Worm (Caenorhabditis elegans): ENCODE measurements around the gene wrt-7.
"Not testable (repeated sequence)": the region's sequence is repeated elsewhere in the genome, so short reads cannot be mapped to it uniquely, and the experiment has no call there.

Gene wrt-7

ce11 chrV:15327745-15328447, 9.4 kb downstream of the wrt-7 start, which contains the start of gene ZK1037.6:
TSS of gene ZK1037.6 (minus strand) at chrV:15327795.
- TF ChIP-seq ztf-23 (GFP tag; IDR thresholded peaks at IDR 0.05) = no peak
- no peak for TF ChIP-seq flt-1 (GFP tag; IDR thresholded peaks at IDR 0.05)
- no peak for TF ChIP-seq T22C8.4 (GFP tag; IDR thresholded peaks at IDR 0.05)
- no peak for TF ChIP-seq ref-1 (GFP tag; conservative IDR thresholded peaks at IDR 0.05)
- no peak for TF ChIP-seq ztf-29 (GFP tag; IDR thresholded peaks at IDR 0.05)
- no peak for TF ChIP-seq cog-1 (tag; optimal IDR thresholded peaks at IDR 0.05)
- TF ChIP-seq tab-1 (GFP tag; IDR thresholded peaks at IDR 0.05) = no peak
- no peak for TF ChIP-seq med-1 (GFP tag; optimal IDR thresholded peaks at IDR 0.05; ENCODE audit: insufficient read depth)

- TF ChIP-seq T22C8.4 (GFP tag; IDR thresholded peaks at IDR 0.05) (no peak), flt-1 (GFP tag; IDR thresholded peaks at IDR 0.05) (no peak), ztf-23 (GFP tag; IDR thresholded peaks at IDR 0.05) (no peak), tab-1 (GFP tag; IDR thresholded peaks at IDR 0.05) (no peak), med-1 (GFP tag; optimal IDR thresholded peaks at IDR 0.05; ENCODE audit: insufficient read depth) (no peak), klf-2 (GFP tag; conservative IDR thresholded peaks at IDR 0.05) (no peak), cog-1 (tag; optimal IDR thresholded peaks at IDR 0.05) (no peak), ztf-29 (GFP tag; IDR thresholded peaks at IDR 0.05) (no peak), ref-1 (GFP tag; conservative IDR thresholded peaks at IDR 0.05) (no peak)
These were observed 13.9 kb downstream of the wrt-7 start for ce11 chrV:15323417-15323816.

- TF ChIP-seq flt-1 (GFP tag; IDR thresholded peaks at IDR 0.05); cog-1 (tag; optimal IDR thresholded peaks at IDR 0.05); klf-2 (GFP tag; conservative IDR thresholded peaks at IDR 0.05): not testable (repeated sequence)
These were observed 14.7 kb downstream of the wrt-7 start, which contains the start of gene nhr-247 for ce11 chrV:15322653-15323052. TSS of gene nhr-247 (plus strand) at chrV:15322982.

- peak; percentile 84 for TF ChIP-seq flt-1 (GFP tag; IDR thresholded peaks at IDR 0.05)
These were observed 16.5 kb downstream of the wrt-7 start for ce11 chrV:15320756-15321332.

- no peak for TF ChIP-seq flt-1 (GFP tag; IDR thresholded peaks at IDR 0.05)
- no peak for TF ChIP-seq cog-1 (tag; optimal IDR thresholded peaks at IDR 0.05)
- TF ChIP-seq tab-1 (GFP tag; IDR thresholded peaks at IDR 0.05) = no peak
- no peak for TF ChIP-seq ztf-29 (GFP tag; IDR thresholded peaks at IDR 0.05)
- TF ChIP-seq ztf-23 (GFP tag; IDR thresholded peaks at IDR 0.05) = no peak
These were observed 18.7 kb downstream of the wrt-7 start, which contains the start of gene nhr-291 for ce11 chrV:15318638-15319037. TSS of gene nhr-291 (plus strand) at chrV:15318961.

ce11 chrV:15315827-15316527, 21.3 kb downstream of the wrt-7 start, which contains the start of the genes srt-22 and nhr-246:
TSS of gene srt-22 (minus strand) at chrV:15315927.
TSS of gene nhr-246 (plus strand) at chrV:15316477.
- TF ChIP-seq ztf-23 (GFP tag; IDR thresholded peaks at IDR 0.05) (no peak), ztf-29 (GFP tag; IDR thresholded peaks at IDR 0.05) (no peak), flt-1 (GFP tag; IDR thresholded peaks at IDR 0.05) (no peak), cog-1 (tag; optimal IDR thresholded peaks at IDR 0.05) (no peak), T22C8.4 (GFP tag; IDR thresholded peaks at IDR 0.05) (no peak), ref-1 (GFP tag; conservative IDR thresholded peaks at IDR 0.05) (no peak)

ce11 chrV:15313529-15313928, 23.8 kb downstream of the wrt-7 start:
- TF ChIP-seq ref-1 (GFP tag; conservative IDR thresholded peaks at IDR 0.05) = no peak
- TF ChIP-seq cog-1 (tag; optimal IDR thresholded peaks at IDR 0.05) = no peak
- TF ChIP-seq klf-2 (GFP tag; conservative IDR thresholded peaks at IDR 0.05) = no peak
- no peak for TF ChIP-seq med-1 (GFP tag; optimal IDR thresholded peaks at IDR 0.05; ENCODE audit: insufficient read depth)
- no peak for TF ChIP-seq tab-1 (GFP tag; IDR thresholded peaks at IDR 0.05)
- TF ChIP-seq flt-1 (GFP tag; IDR thresholded peaks at IDR 0.05) = no peak
- no peak for TF ChIP-seq T22C8.4 (GFP tag; IDR thresholded peaks at IDR 0.05)
- no peak for TF ChIP-seq ztf-23 (GFP tag; IDR thresholded peaks at IDR 0.05)
- TF ChIP-seq ztf-29 (GFP tag; IDR thresholded peaks at IDR 0.05) = no peak

- no peak for TF ChIP-seq tab-1 (GFP tag; IDR thresholded peaks at IDR 0.05)
- TF ChIP-seq ztf-23 (GFP tag; IDR thresholded peaks at IDR 0.05) = no peak
- no peak for TF ChIP-seq ref-1 (GFP tag; conservative IDR thresholded peaks at IDR 0.05)
- no peak for TF ChIP-seq cog-1 (tag; optimal IDR thresholded peaks at IDR 0.05)
- no peak for TF ChIP-seq med-1 (GFP tag; optimal IDR thresholded peaks at IDR 0.05; ENCODE audit: insufficient read depth)
- no peak for TF ChIP-seq T22C8.4 (GFP tag; IDR thresholded peaks at IDR 0.05)
- no peak for TF ChIP-seq ztf-29 (GFP tag; IDR thresholded peaks at IDR 0.05)
- no peak for TF ChIP-seq flt-1 (GFP tag; IDR thresholded peaks at IDR 0.05)
- no peak for TF ChIP-seq klf-2 (GFP tag; conservative IDR thresholded peaks at IDR 0.05)
These were observed 26.5 kb downstream of the wrt-7 start, which contains the start of gene irld-62 for ce11 chrV:15310780-15311179. TSS of gene irld-62 (plus strand) at chrV:15311080.

ce11 chrV:15309011-15309410, 28.3 kb downstream of the wrt-7 start, which contains the start of gene srz-10:
TSS of gene srz-10 (minus strand) at chrV:15309098.
- TF ChIP-seq med-1 (GFP tag; optimal IDR thresholded peaks at IDR 0.05; ENCODE audit: insufficient read depth) (no peak), ztf-29 (GFP tag; IDR thresholded peaks at IDR 0.05) (no peak), T22C8.4 (GFP tag; IDR thresholded peaks at IDR 0.05) (no peak), cog-1 (tag; optimal IDR thresholded peaks at IDR 0.05) (no peak), ztf-23 (GFP tag; IDR thresholded peaks at IDR 0.05) (no peak), klf-2 (GFP tag; conservative IDR thresholded peaks at IDR 0.05) (no peak), tab-1 (GFP tag; IDR thresholded peaks at IDR 0.05) (no peak), flt-1 (GFP tag; IDR thresholded peaks at IDR 0.05) (no peak), ref-1 (GFP tag; conservative IDR thresholded peaks at IDR 0.05) (no peak)

Measured in whole organism, midembryonic.